Fruit fly (Drosophila melanogaster): ENCODE data around the gene FMRFaR.
A peak's percentile ranks its signal among the peaks of the same experiment; 100 is the strongest.

FMRFaR gene

dm6 chr3L:3035769-3036583 lies 34.5 kb downstream of the FMRFaR start (continued):
- peak; percentile 66 for TF ChIP-seq CG34422 (GFP tag; IDR thresholded peaks at IDR 0.05)
- peak; percentile 59 for TF ChIP-seq CG7372 (GFP tag; IDR thresholded peaks at IDR 0.05)
- peak; percentile 61 for TF ChIP-seq Abd-B (GFP tag; optimal IDR thresholded peaks at IDR 0.05)
- no peak for TF ChIP-seq hth (optimal IDR thresholded peaks at IDR 0.05)
- peak; percentile 88 for TF ChIP-seq CG15011 (GFP tag; optimal IDR thresholded peaks at IDR 0.05)
- TF ChIP-seq Trl (optimal IDR thresholded peaks at IDR 0.05) = peak in 1 of 2 experiments; percentile 41
- peak; percentile 68 for TF ChIP-seq Trl (GFP tag; optimal IDR thresholded peaks at IDR 0.05)
- peak; percentile 92 for TF ChIP-seq lab (GFP tag; optimal IDR thresholded peaks at IDR 0.05)
- peak; percentile 86 for TF ChIP-seq Side (GFP tag; optimal IDR thresholded peaks at IDR 0.05)
- TF ChIP-seq grau (tag; optimal IDR thresholded peaks at IDR 0.05) = peak; percentile 90
- TF ChIP-seq kni (GFP tag; optimal IDR thresholded peaks at IDR 0.05) = peak; percentile 78
- peak; percentile 87 for TF ChIP-seq dmrt11E (tag; optimal IDR thresholded peaks at IDR 0.05)
- TF ChIP-seq jigr1 (GFP tag; IDR thresholded peaks at IDR 0.05) = no peak
- TF ChIP-seq D (optimal IDR thresholded peaks at IDR 0.05) = no peak
- TF ChIP-seq D (GFP tag; optimal IDR thresholded peaks at IDR 0.05) = peak; percentile 81
- peak; percentile 75 for TF ChIP-seq HLH3B (GFP tag; IDR thresholded peaks at IDR 0.05)
- no peak for TF ChIP-seq CG16779 (GFP tag; IDR thresholded peaks at IDR 0.05)
- peak; percentile 42 for TF ChIP-seq Atf3 (GFP tag; optimal IDR thresholded peaks at IDR 0.05)
- TF ChIP-seq D19B (GFP tag; optimal IDR thresholded peaks at IDR 0.05) = peak; percentile 73
- peak; percentile 87 for TF ChIP-seq CG4328 (GFP tag; optimal IDR thresholded peaks at IDR 0.05)
- TF ChIP-seq CoRest (tag; optimal IDR thresholded peaks at IDR 0.05) = peak; percentile 92
- peak; percentile 29 for TF ChIP-seq Sry-β (GFP tag; optimal IDR thresholded peaks at IDR 0.05)
- TF ChIP-seq Blimp-1 (GFP tag; optimal IDR thresholded peaks at IDR 0.05) = peak; percentile 88
- TF ChIP-seq gce (GFP tag; IDR thresholded peaks at IDR 0.05) = peak; percentile 60; the same call in 1 of the 3 replicates
- peak; percentile 35; the same call in 1 of the 2 replicates for TF ChIP-seq al (GFP tag; IDR thresholded peaks at IDR 0.05)
- TF ChIP-seq peb (GFP tag; IDR thresholded peaks at IDR 0.05) = 0 out of 2 replicates have a peak, but pooled peaks have one; percentile 19
- TF ChIP-seq Dip2 (GFP tag; IDR thresholded peaks at IDR 0.05) = no peak
- TF ChIP-seq lov (optimal IDR thresholded peaks at IDR 0.05) = no peak
- peak; percentile 67; the same call in 1 of the 3 replicates for TF ChIP-seq lov (GFP tag; IDR thresholded peaks at IDR 0.05)
- TF ChIP-seq Neu2 (GFP tag; optimal IDR thresholded peaks at IDR 0.05; ENCODE audit: borderline replicate concordance) = no peak
- TF ChIP-seq mirr (GFP tag; optimal IDR thresholded peaks at IDR 0.05) = peak; percentile 38
- TF ChIP-seq Six4 (GFP tag; optimal IDR thresholded peaks at IDR 0.05) = peak; percentile 62
- peak; percentile 84 for TF ChIP-seq gsb-n (tag; optimal IDR thresholded peaks at IDR 0.05)
- TF ChIP-seq CG10274 (GFP tag; optimal IDR thresholded peaks at IDR 0.05) = peak; percentile 62
- TF ChIP-seq CG6854 (GFP tag; optimal IDR thresholded peaks at IDR 0.05) = peak; percentile 87
- TF ChIP-seq cwo (GFP tag; optimal IDR thresholded peaks at IDR 0.05) = peak; percentile 84
- TF ChIP-seq dm (GFP tag; optimal IDR thresholded peaks at IDR 0.05) = peak; percentile 60
- TF ChIP-seq disco-r (GFP tag; optimal IDR thresholded peaks at IDR 0.05) = peak; percentile 38
- TF ChIP-seq Dbx (GFP tag; IDR thresholded peaks at IDR 0.05) = peak; percentile 72
- peak; percentile 88 for TF ChIP-seq gcm (GFP tag; optimal IDR thresholded peaks at IDR 0.05)
- peak; percentile 61 for TF ChIP-seq dimm (GFP tag; IDR thresholded peaks at IDR 0.05)
- TF ChIP-seq fd96Cb (tag; optimal IDR thresholded peaks at IDR 0.05) = peak; percentile 81
- TF ChIP-seq Ptx1 (GFP tag; IDR thresholded peaks at IDR 0.05) = peak; percentile 69
- TF ChIP-seq Hmr (GFP tag; optimal IDR thresholded peaks at IDR 0.05) = peak; percentile 89
- TF ChIP-seq CG12744 (GFP tag; optimal IDR thresholded peaks at IDR 0.05) = peak; percentile 44
- TF ChIP-seq CG1647 (GFP tag; optimal IDR thresholded peaks at IDR 0.05) = peak; percentile 42
- peak; percentile 76 for TF ChIP-seq ems (GFP tag; optimal IDR thresholded peaks at IDR 0.05)
- TF ChIP-seq CG18599 (GFP tag; optimal IDR thresholded peaks at IDR 0.05) = peak; percentile 91
- TF ChIP-seq Bgb (GFP tag; IDR thresholded peaks at IDR 0.05; ENCODE audit: partially characterized antibody) = no peak
- TF ChIP-seq CG4854 (GFP tag; optimal IDR thresholded peaks at IDR 0.05) = peak; percentile 67
